Fruit fly (Drosophila melanogaster) whole organism, prepupa: ENCODE results near the gene Ets65A.

Experiments used
- Blimp-1 ChIP-seq: fragments of 200-800 bp; sonication (Bioruptor generic); optimal IDR thresholded peaks from 3 replicates; lab custom pipeline; 2017; ENCODE audit warnings: missing biosample characterization, missing genetic modification characterization, mild to moderate bottlenecking, moderate library complexity, missing genetic modification reagents
- CG15336 ChIP-seq: fragments of 200-800 bp; sonication (Bioruptor generic); IDR thresholded peaks from 2 replicates; pipeline ENCODE4 v1.3.6; 2022; ENCODE audit warnings: missing biosample characterization, missing genetic modification characterization
- CG16779 ChIP-seq: fragments of 200-800 bp; sonication (Bioruptor generic); optimal IDR thresholded peaks from 3 replicates; lab custom pipeline; 2017; ENCODE audit warnings: missing biosample characterization, mild to moderate bottlenecking, missing genetic modification characterization
- CG31627 ChIP-seq: fragments of 200-800 bp; sonication (Bioruptor generic); optimal IDR thresholded peaks from 3 replicates; lab custom pipeline; 2016; ENCODE audit warnings: missing biosample characterization, missing genetic modification characterization
- CG32006 ChIP-seq: fragments of 200-800 bp; sonication (Bioruptor generic); optimal IDR thresholded peaks from 3 replicates; lab custom pipeline; 2017; ENCODE audit warnings: missing biosample characterization, mild to moderate bottlenecking, missing genetic modification characterization
- CG34406 ChIP-seq: fragments of 200-800 bp; sonication (Bioruptor generic); optimal IDR thresholded peaks from 3 replicates; lab custom pipeline; 2016; ENCODE audit warnings: missing biosample characterization, missing genetic modification characterization
- CG3919 ChIP-seq: fragments of 200-800 bp; sonication (Bioruptor generic); optimal IDR thresholded peaks from 3 replicates; lab custom pipeline; 2016; ENCODE audit warnings: missing biosample characterization, missing genetic modification characterization
- CG4318 ChIP-seq: fragments of 200-800 bp; sonication (Bioruptor generic); optimal IDR thresholded peaks from 3 replicates; lab custom pipeline; 2017; ENCODE audit warnings: missing biosample characterization, mild to moderate bottlenecking, missing genetic modification characterization
- CG6163 ChIP-seq: fragments of 200-800 bp; sonication (Bioruptor generic); IDR thresholded peaks from 3 replicates; pipeline ENCODE4 v1.3.6; 2022; ENCODE audit warnings: missing biosample characterization, missing genetic modification characterization
- CG6276 ChIP-seq: fragments of 200-800 bp; sonication (Bioruptor generic); optimal IDR thresholded peaks from 2 replicates; lab custom pipeline; 2017; ENCODE audit warnings: missing biosample characterization, mild to moderate bottlenecking, missing genetic modification characterization
- CG6792 ChIP-seq: fragments of 200-800 bp; sonication (Bioruptor generic); optimal IDR thresholded peaks from 3 replicates; lab custom pipeline; 2016; ENCODE audit warnings: missing biosample characterization, missing genetic modification characterization
- CG8119 ChIP-seq: fragments of 200-800 bp; sonication (Bioruptor generic); IDR thresholded peaks from 3 replicates; pipeline ENCODE4 v1.3.6; 2022; ENCODE audit warnings: missing biosample characterization, missing genetic modification characterization
- CG8319 ChIP-seq: fragments of 200-800 bp; sonication (Bioruptor generic); optimal IDR thresholded peaks from 3 replicates; lab custom pipeline; 2016; ENCODE audit warnings: missing biosample characterization, missing genetic modification characterization
- CG9139 ChIP-seq: fragments of 200-800 bp; sonication (Bioruptor generic); optimal IDR thresholded peaks from 3 replicates; lab custom pipeline; 2017; ENCODE audit warnings: missing biosample characterization, mild to moderate bottlenecking, missing genetic modification characterization
- Eip75B ChIP-seq: fragments of 200-800 bp; sonication (Bioruptor generic); optimal IDR thresholded peaks from 3 replicates; lab custom pipeline; 2016; ENCODE audit warnings: missing biosample characterization, missing genetic modification characterization
- Eip78C ChIP-seq: fragments of 200-800 bp; sonication (Bioruptor generic); peaks from one replicate; lab custom pipeline; 2016; ENCODE audit warnings: missing biosample characterization, missing genetic modification characterization
- Eip93F ChIP-seq: fragments of 200-800 bp; sonication (Bioruptor generic); optimal IDR thresholded peaks from 2 replicates; lab custom pipeline; 2016; ENCODE audit warnings: missing biosample characterization, mild to moderate bottlenecking, missing genetic modification characterization
- Ets96B ChIP-seq: fragments of 200-800 bp; optimal IDR thresholded peaks from 2 replicates; lab custom pipeline; 2019; ENCODE audit warnings: missing biosample characterization, mild to moderate bottlenecking, missing genetic modification characterization, moderate library complexity
- Gug ChIP-seq: fragments of 200-800 bp; sonication (Bioruptor generic); IDR thresholded peaks from 2 replicates; pipeline ENCODE4 v1.3.6; 2022; ENCODE audit warnings: missing biosample characterization, missing genetic modification characterization
- Hr4 ChIP-seq: fragments of 200-800 bp; sonication (Bioruptor generic); optimal IDR thresholded peaks from 3 replicates; lab custom pipeline; 2016; ENCODE audit warnings: missing biosample characterization, missing genetic modification characterization
- Lpt ChIP-seq: fragments of 200-800 bp; sonication (Bioruptor generic); optimal IDR thresholded peaks from 3 replicates; lab custom pipeline; 2016; ENCODE audit warnings: missing biosample characterization, missing genetic modification characterization
- Met ChIP-seq: fragments of 200-800 bp; sonication (Bioruptor generic); optimal IDR thresholded peaks from 3 replicates; lab custom pipeline; 2016; ENCODE audit warnings: missing biosample characterization, missing genetic modification characterization
- Smox ChIP-seq: fragments of 200-800 bp; sonication (Bioruptor generic); optimal IDR thresholded peaks from 3 replicates; lab custom pipeline; 2016; ENCODE audit warnings: missing biosample characterization, missing genetic modification characterization
- Sox102F ChIP-seq: fragments of 200-800 bp; sonication (Bioruptor generic); optimal IDR thresholded peaks from 2 replicates; lab custom pipeline; 2016; ENCODE audit warnings: missing biosample characterization, mild to moderate bottlenecking, missing genetic modification characterization
- Sox15 ChIP-seq: fragments of 200-800 bp; sonication (Bioruptor generic); optimal IDR thresholded peaks from 3 replicates; lab custom pipeline; 2016; ENCODE audit warnings: missing biosample characterization, missing genetic modification characterization
- acj6 ChIP-seq: fragments of 200-800 bp; sonication (Bioruptor generic); optimal IDR thresholded peaks from 3 replicates; lab custom pipeline; 2016; ENCODE audit warnings: missing biosample characterization, missing genetic modification characterization
- cyc ChIP-seq: fragments of 200-800 bp; sonication (Bioruptor generic); optimal IDR thresholded peaks from 3 replicates; lab custom pipeline; 2016; ENCODE audit warnings: missing biosample characterization, missing genetic modification characterization
- dsx ChIP-seq: fragments of 200-800 bp; optimal IDR thresholded peaks from 3 replicates; lab custom pipeline; 2019; ENCODE audit warnings: missing biosample characterization, mild to moderate bottlenecking, missing genetic modification characterization, moderate library complexity; ENCODE audit not compliant: poor library complexity, severe bottlenecking
- eg ChIP-seq: fragments of 200-800 bp; sonication (Bioruptor generic); IDR thresholded peaks from 3 replicates; pipeline ENCODE4 v1.3.6; 2022; ENCODE audit warnings: missing biosample characterization, missing genetic modification characterization
- fkh ChIP-seq: fragments of 200-800 bp; sonication (Bioruptor generic); optimal IDR thresholded peaks from 3 replicates; lab custom pipeline; 2017; ENCODE audit warnings: missing biosample characterization, mild to moderate bottlenecking, missing genetic modification characterization, moderate library complexity
- net ChIP-seq: fragments of 200-800 bp; sonication (Bioruptor generic); optimal IDR thresholded peaks from 3 replicates; lab custom pipeline; 2016; ENCODE audit warnings: missing biosample characterization, missing genetic modification characterization
- pdm3 ChIP-seq: fragments of 200-800 bp; sonication (Bioruptor generic); optimal IDR thresholded peaks from 3 replicates; lab custom pipeline; 2016; ENCODE audit warnings: missing biosample characterization, missing genetic modification characterization
- salr ChIP-seq, 2 experiments: fragments of 200-800 bp; sonication (Bioruptor generic); optimal IDR thresholded peaks; 3 replicates each; lab custom pipeline; 2016 to 2018; ENCODE audit warnings: missing biosample characterization in 2 of 2, missing genetic modification characterization in 2 of 2, mild to moderate bottlenecking in 1 of 2
- spab ChIP-seq: fragments of 200-800 bp; sonication (Bioruptor generic); optimal IDR thresholded peaks from 2 replicates; lab custom pipeline; 2017; ENCODE audit warnings: missing biosample characterization, mild to moderate bottlenecking, missing genetic modification characterization, missing genetic modification reagents
- ss ChIP-seq, 2 experiments: fragments of 200-800 bp; sonication (Bioruptor generic); optimal IDR thresholded peaks; 2 replicates in 1 of 2; 3 replicates in 1 of 2; lab custom pipeline; 2017 to 2018; ENCODE audit warnings: mild to moderate bottlenecking in 2 of 2, missing biosample characterization in 2 of 2, missing genetic modification characterization in 2 of 2, moderate library complexity in 1 of 2
- svp ChIP-seq: fragments of 200-800 bp; sonication (Bioruptor generic); peaks from one replicate; lab custom pipeline; 2016; ENCODE audit warnings: missing biosample characterization, missing genetic modification characterization
- vri ChIP-seq: fragments of 200-800 bp; sonication (Bioruptor generic); optimal IDR thresholded peaks from 3 replicates; lab custom pipeline; 2016; ENCODE audit warnings: missing biosample characterization, mild to moderate bottlenecking, missing genetic modification characterization

Ets65A gene

dm6 chr3L:6154951-6155394 is 57.6 kb downstream of the Ets65A start (continued):
- TF ChIP-seq CG32006 (GFP tag; lab: Kevin White, UChicago) (no peak), Met (GFP tag; lab: Kevin White, UChicago) (no peak), eg (GFP tag; lab: Robert Waterston, UW) (peak; percentile 84), Lpt (GFP tag; lab: Kevin White, UChicago) (peak; percentile 31), CG34406 (GFP tag; lab: Kevin White, UChicago) (no peak), Eip75B (GFP tag; lab: Kevin White, UChicago) (peak; percentile 53), fkh (GFP tag; lab: Kevin White, UChicago) (no peak)

DNA sequence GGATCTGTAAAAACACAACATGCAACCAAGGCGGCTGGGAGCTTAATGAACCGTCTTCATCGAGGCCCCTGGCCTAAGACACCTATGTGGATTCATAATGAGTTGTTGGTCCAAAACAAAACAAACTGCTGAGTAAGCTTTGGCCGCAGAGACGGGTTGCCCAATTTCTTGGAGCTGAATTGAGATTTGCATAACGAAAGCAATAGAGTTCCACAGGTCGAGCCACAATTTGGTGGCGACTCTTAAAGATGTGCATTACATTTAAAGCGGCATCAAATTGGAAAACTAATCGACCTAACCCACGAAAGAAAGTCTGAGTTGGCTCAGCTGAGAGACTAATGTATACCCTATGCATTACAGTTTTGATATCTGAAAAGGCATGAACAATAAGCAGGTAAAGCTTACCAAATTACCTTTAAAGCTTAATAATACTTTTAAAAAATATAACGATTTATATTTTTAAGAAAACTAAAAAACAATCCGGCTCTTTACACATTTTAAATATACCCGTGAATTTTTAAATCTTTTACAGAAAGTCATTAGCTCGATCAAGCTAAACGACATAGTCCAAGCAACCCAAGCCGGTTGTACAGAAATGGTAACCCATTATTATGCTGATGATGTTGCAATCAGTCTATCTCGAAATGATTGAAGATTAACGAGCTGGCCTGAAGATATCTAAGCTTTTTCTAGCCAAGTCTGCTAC is 60.1 kb downstream of the Ets65A start, which contains the start of gene CG13297:
TSS of gene CG13297 (minus strand) at position 51 of the 706 bp plus-strand sequence.
- TF ChIP-seq dsx (no peak), CG4318 (GFP tag; lab: Kevin White, UChicago) (no peak), CG34406 (GFP tag; lab: Kevin White, UChicago) (no peak), Eip93F (GFP tag; lab: Kevin White, UChicago) (no peak), Lpt (GFP tag; lab: Kevin White, UChicago) (no peak), CG32006 (GFP tag; lab: Kevin White, UChicago) (peak; percentile 14), vri (no peak), Ets96B (no peak), Eip78C (GFP tag; lab: Kevin White, UChicago) (peak; percentile 34), acj6 (GFP tag; lab: Kevin White, UChicago) (no peak), CG6276 (GFP tag; lab: Kevin White, UChicago) (peak; percentile 33), Smox (no peak), CG3919 (GFP tag; lab: Kevin White, UChicago) (no peak), ss (GFP tag; optimal IDR thresholded peaks at IDR 0.05; lab: Kevin White, UChicago) (no peak), CG15336 (GFP tag; lab: Robert Waterston, UW) (no peak), CG16779 (no peak), CG8119 (no peak), Sox15 (GFP tag; lab: Kevin White, UChicago) (no peak), pdm3 (GFP tag; lab: Kevin White, UChicago) (no peak), CG6163 (no peak)

DNA sequence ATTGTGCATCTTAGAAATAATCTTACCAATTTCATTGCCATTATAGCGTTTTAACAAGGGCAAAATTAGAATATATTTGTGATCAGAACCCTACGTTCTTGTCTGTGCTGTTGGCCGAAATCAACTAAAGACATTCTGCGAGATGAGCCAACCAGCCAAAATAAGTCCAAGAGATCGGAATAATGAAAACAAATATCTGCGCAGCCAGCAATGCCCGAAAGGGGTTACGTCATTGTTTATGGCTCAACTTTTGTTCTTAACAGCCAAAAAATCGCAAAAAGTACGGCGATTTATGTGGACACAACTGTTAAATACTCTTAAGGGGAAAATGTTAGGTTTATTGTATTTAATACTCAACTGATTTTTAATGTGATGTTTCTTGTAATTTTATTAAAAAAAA is 61.1 kb downstream of the Ets65A start, which contains the start of gene Cpr65Ay:
TSS of gene Cpr65Ay (minus strand) at position 101 of the 400 bp plus-strand sequence.
- TF ChIP-seq Blimp-1 (GFP tag; lab: Kevin White, UChicago) (no peak), salr (GFP tag; optimal IDR thresholded peaks at IDR 0.05; lab: Kevin White, UChicago) (no peak)
- TF ChIP-seq, all 60 proteins: peak for 0

dm6 chr3L:6159863-6160262 is 62.4 kb downstream of the Ets65A start:
- peak; percentile 47 for TF ChIP-seq svp (GFP tag; lab: Kevin White, UChicago)
- no peak for TF ChIP-seq net

DNA sequence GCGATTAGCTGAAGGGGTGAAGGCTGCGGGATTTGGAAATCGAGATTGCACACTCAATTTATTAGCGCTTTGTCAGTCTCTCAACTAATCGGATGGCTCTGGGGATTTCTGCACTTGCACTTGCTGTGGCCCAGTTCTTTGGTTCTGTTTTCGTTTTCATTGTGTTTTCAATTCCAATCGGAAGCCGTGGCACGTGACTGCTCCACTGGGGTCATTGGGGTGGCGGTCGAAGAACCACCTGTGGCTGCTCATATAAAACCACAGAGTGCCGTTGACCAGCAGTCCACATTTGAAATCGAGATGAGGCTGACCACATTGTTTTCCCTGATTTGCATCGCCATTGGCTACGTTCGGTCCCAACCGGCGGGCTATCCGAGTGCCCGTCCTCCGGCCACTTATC is 63.1 kb downstream of the Ets65A start, which contains the start of gene Cpr65Az:
TSS of gene Cpr65Az (plus strand) at position 301 of the 400 bp plus-strand sequence.
- TF ChIP-seq CG9139 (GFP tag; lab: Kevin White, UChicago) (no peak), CG8319 (GFP tag; lab: Kevin White, UChicago) (no peak), svp (GFP tag; lab: Kevin White, UChicago) (no peak), Lpt (GFP tag; lab: Kevin White, UChicago) (no peak)

- no peak for TF ChIP-seq CG8319 (GFP tag; lab: Kevin White, UChicago)
- no peak for TF ChIP-seq CG6792 (GFP tag; lab: Kevin White, UChicago)
- TF ChIP-seq ss (GFP tag; optimal IDR thresholded peaks at IDR 0.05; lab: Kevin White, UChicago): no peak
- TF ChIP-seq Ets96B: no peak
- TF ChIP-seq Gug (GFP tag; lab: Robert Waterston, UW): no peak
- TF ChIP-seq Eip93F (GFP tag; lab: Kevin White, UChicago): no peak
- TF ChIP-seq Sox15 (GFP tag; lab: Kevin White, UChicago): no peak
- TF ChIP-seq Blimp-1 (GFP tag; lab: Kevin White, UChicago): no peak
- TF ChIP-seq cyc (GFP tag; lab: Kevin White, UChicago): no peak
- no peak for TF ChIP-seq Sox102F (GFP tag; lab: Kevin White, UChicago)
- TF ChIP-seq Hr4 (GFP tag; lab: Kevin White, UChicago): no peak
- no peak for TF ChIP-seq CG3919 (GFP tag; lab: Kevin White, UChicago)
- TF ChIP-seq spab (GFP tag; lab: Kevin White, UChicago): no peak
- TF ChIP-seq CG9139 (GFP tag; lab: Kevin White, UChicago): no peak
- TF ChIP-seq CG31627 (GFP tag; lab: Kevin White, UChicago): no peak
- no peak for TF ChIP-seq eg (GFP tag; lab: Robert Waterston, UW)
- TF ChIP-seq, all 60 proteins: peak for 0
Observed at dm6 chr3L:6161997-6162396, 64.6 kb downstream of the Ets65A start.
